Worm (Caenorhabditis elegans) whole organism, late embryonic: ENCODE data around the gene Y32B12C.1.
"Not testable (repeated sequence)": the region's sequence is repeated elsewhere in the genome, so short reads cannot be mapped to it uniquely, and the experiment has no call there.

Experiments
- fax-1 ChIP-seq: sonication (generic microtip); optimal IDR thresholded peaks from 2 replicates; lab custom pipeline; 2016; ENCODE audit warnings: missing genotype, missing genetic modification characterization, missing compliant biosample characterization
- nfya-1 ChIP-seq: sonication (generic microtip); optimal IDR thresholded peaks from 2 replicates; lab custom pipeline; 2017; ENCODE audit warnings: missing genetic modification characterization, mild to moderate bottlenecking, missing compliant biosample characterization, antibody characterized with exemption, moderate library complexity
- ttx-3 ChIP-seq: sonication (generic microtip); optimal IDR thresholded peaks from 2 replicates; lab custom pipeline; 2016; ENCODE audit warnings: missing genetic modification reagents, missing genetic modification characterization, missing compliant biosample characterization

The Y32B12C.1 gene

ce11 chrV:16654242-16654641 is 47.8 kb downstream of the Y32B12C.1 start, which contains the start of gene W06G6.15:
Gene W06G6.15 (plus strand): TSS chrV:16654542.
- not testable (repeated sequence) for TF ChIP-seq fax-1, nfya-1, ttx-3 (tag; lab: Kevin White, UChicago)
- TF ChIP-seq, all 69 proteins: peak for 0; not testable (repeated sequence) for 69
